In the genomic region with DNA sequence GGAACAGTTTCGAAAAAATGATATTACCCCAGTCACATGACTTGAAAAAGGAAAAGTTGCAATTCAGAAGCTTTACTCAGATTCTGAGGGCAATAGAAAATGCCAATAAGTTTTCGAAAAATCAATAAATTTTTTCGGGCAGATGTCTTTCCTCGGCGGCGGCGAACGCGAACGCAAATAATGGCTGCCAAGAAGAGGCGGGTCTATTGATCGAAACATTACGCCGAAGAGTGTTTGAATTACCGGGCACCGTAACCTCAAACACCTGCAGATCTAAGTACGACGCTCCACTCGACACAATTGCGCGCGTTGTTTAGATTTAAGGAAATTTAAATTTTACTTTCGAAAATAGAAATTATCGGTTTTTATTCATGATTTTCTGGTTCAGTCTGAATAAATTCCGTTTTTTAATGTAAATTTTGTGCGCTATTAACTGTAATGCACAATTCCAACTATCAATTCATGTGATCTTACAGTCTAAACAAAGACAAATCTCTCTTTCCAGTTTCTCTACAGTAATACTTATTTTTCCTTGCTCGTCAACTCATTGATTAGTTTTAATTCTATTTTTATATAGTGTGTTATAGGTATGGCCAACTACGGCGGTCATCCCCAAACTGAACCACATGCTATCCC, we compare ENCODE assay signal across 2 worm cellular contexts.
TF ChIP-seq lines count a peak whose summit lies in the region.

prp-8 (plus strand) TSS at position 586 of the 636 bp plus-strand sequence.

TF ChIP-seq in whole organism, L1 larva, 84 proteins besides CTCF, POLR2A, EP300 and RAD21 (continued from another document):
- TF ChIP-seq pag-3 (tag; optimal IDR thresholded peaks at IDR 0.05; lab: Kevin White, UChicago; ENCODE audit: borderline replicate concordance, insufficient read depth) (peak; percentile 62), ces-1 (GFP tag; optimal IDR thresholded peaks at IDR 0.05; lab: Kevin White, UChicago) (no peak), isw-1 (GFP tag; IDR thresholded peaks at IDR 0.05; lab: Robert Waterston, UW) (peak; percentile 89), nhr-11 (tag; optimal IDR thresholded peaks at IDR 0.05; lab: Kevin White, UChicago) (no peak), sptf-1 (tag; optimal IDR thresholded peaks at IDR 0.05; lab: Kevin White, UChicago) (no peak), jun-1 (tag; optimal IDR thresholded peaks at IDR 0.05; lab: Kevin White, UChicago) (peak; percentile 79), vab-15 (tag; optimal IDR thresholded peaks at IDR 0.05; lab: Kevin White, UChicago) (peak; percentile 95), nhr-20 (tag; optimal IDR thresholded peaks at IDR 0.05; lab: Kevin White, UChicago) (peak; percentile 90), elt-2 (tag; optimal IDR thresholded peaks at IDR 0.05; lab: Kevin White, UChicago) (peak; percentile 33), nhr-84 (tag; optimal IDR thresholded peaks at IDR 0.05; lab: Kevin White, UChicago) (no peak), aly-2 (tag; optimal IDR thresholded peaks at IDR 0.05; lab: Kevin White, UChicago) (peak; percentile 42), xbp-1 (tag; optimal IDR thresholded peaks at IDR 0.05; lab: Kevin White, UChicago) (peak; percentile 88), fkh-10 (GFP tag; optimal IDR thresholded peaks at IDR 0.05; lab: Kevin White, UChicago) (peak; percentile 44), efl-3 (GFP tag; optimal IDR thresholded peaks at IDR 0.05; lab: Kevin White, UChicago) (no peak), hlh-17 (GFP tag; optimal IDR thresholded peaks at IDR 0.05; lab: Kevin White, UChicago; ENCODE audit: borderline replicate concordance) (no peak), unc-62 (GFP tag; optimal IDR thresholded peaks at IDR 0.05; lab: Kevin White, UChicago) (no peak), C04F5.9 (tag; optimal IDR thresholded peaks at IDR 0.05; lab: Kevin White, UChicago) (peak; percentile 35), nhr-77 (tag; optimal IDR thresholded peaks at IDR 0.05; lab: Kevin White, UChicago) (peak; percentile 85), mdl-1 (tag; optimal IDR thresholded peaks at IDR 0.05; lab: Kevin White, UChicago) (peak in 1 of 2 experiments; percentile 87), C34B4.2 (tag; optimal IDR thresholded peaks at IDR 0.05; lab: Kevin White, UChicago) (no peak), tbx-2 (tag; optimal IDR thresholded peaks at IDR 0.05; lab: Kevin White, UChicago) (peak; percentile 88), skn-1 (tag; optimal IDR thresholded peaks at IDR 0.05; lab: Kevin White, UChicago) (peak; percentile 94), ceh-90 (tag; optimal IDR thresholded peaks at IDR 0.05; lab: Kevin White, UChicago) (no peak), unc-30 (tag; optimal IDR thresholded peaks at IDR 0.05; lab: Kevin White, UChicago) (no peak), nhr-76 (tag; optimal IDR thresholded peaks at IDR 0.05; lab: Kevin White, UChicago) (peak; percentile 13), Y116A8C.19 (tag; optimal IDR thresholded peaks at IDR 0.05; lab: Kevin White, UChicago; ENCODE audit: borderline replicate concordance) (no peak), pax-3 (tag; optimal IDR thresholded peaks at IDR 0.05; lab: Kevin White, UChicago) (peak; percentile 71), pqm-1 (tag; optimal IDR thresholded peaks at IDR 0.05; lab: Kevin White, UChicago) (no peak), lin-35 (GFP tag; optimal IDR thresholded peaks at IDR 0.05; lab: Kevin White, UChicago) (peak; percentile 95)

TF ChIP-seq in whole organism, young adult, 124 proteins besides CTCF, POLR2A, EP300 and RAD21 (continued from another document):
- TF ChIP-seq B0035.1 (tag; optimal IDR thresholded peaks at IDR 0.05; lab: Kevin White, UChicago) (no peak), hrde-1 (tag; optimal IDR thresholded peaks at IDR 0.05; lab: Kevin White, UChicago; ENCODE audit: borderline replicate concordance) (no peak), atf-7 (tag; optimal IDR thresholded peaks at IDR 0.05; lab: Kevin White, UChicago) (no peak), nfyb-1 (GFP tag; IDR thresholded peaks at IDR 0.05; lab: Robert Waterston, UW) (peak; percentile 88), nhr-27 (tag; optimal IDR thresholded peaks at IDR 0.05; lab: Kevin White, UChicago) (no peak), let-607 (tag; optimal IDR thresholded peaks at IDR 0.05; lab: Kevin White, UChicago) (peak; percentile 20 to 30), efl-1 (GFP tag; optimal IDR thresholded peaks at IDR 0.05; lab: Kevin White, UChicago) (peak; percentile 74), ceh-58 (GFP tag; IDR thresholded peaks at IDR 0.05; lab: Robert Waterston, UW) (no peak), him-1 (tag; optimal IDR thresholded peaks at IDR 0.05; lab: Kevin White, UChicago) (no peak), ama-1 (optimal IDR thresholded peaks at IDR 0.05; lab: Kevin White, UChicago) (no peak), ama-1 (GFP tag; optimal IDR thresholded peaks at IDR 0.05; lab: Kevin White, UChicago) (no peak), nhr-90 (tag; optimal IDR thresholded peaks at IDR 0.05; lab: Kevin White, UChicago) (no peak), snpc-1.3 (tag; optimal IDR thresholded peaks at IDR 0.05; lab: Kevin White, UChicago; ENCODE audit: insufficient read depth) (peak; percentile 3), ztf-28 (GFP tag; IDR thresholded peaks at IDR 0.05; lab: Robert Waterston, UW) (no peak), ceh-27 (GFP tag; optimal IDR thresholded peaks at IDR 0.05; lab: Kevin White, UChicago) (peak; percentile 91), F57C9.4 (tag; optimal IDR thresholded peaks at IDR 0.05; lab: Kevin White, UChicago) (no peak), ceh-91 (GFP tag; IDR thresholded peaks at IDR 0.05; lab: Robert Waterston, UW) (peak; percentile 56), nhr-80 (tag; optimal IDR thresholded peaks at IDR 0.05; lab: Kevin White, UChicago) (peak; percentile 50), sdz-38 (tag; optimal IDR thresholded peaks at IDR 0.05; lab: Kevin White, UChicago) (no peak), dpff-1 (tag; optimal IDR thresholded peaks at IDR 0.05; lab: Kevin White, UChicago) (no peak), lsy-27 (tag; optimal IDR thresholded peaks at IDR 0.05; lab: Kevin White, UChicago; ENCODE audit: borderline replicate concordance, insufficient read depth) (no peak), madf-8 (GFP tag; conservative IDR thresholded peaks at IDR 0.05; lab: Robert Waterston, UW) (peak; percentile 30), F39B2.1 (GFP tag; IDR thresholded peaks at IDR 0.05; lab: Robert Waterston, UW) (no peak), athp-1 (tag; optimal IDR thresholded peaks at IDR 0.05; lab: Kevin White, UChicago) (peak; percentile 71), zfh-2 (GFP tag; conservative IDR thresholded peaks at IDR 0.05; lab: Robert Waterston, UW) (no peak; the same call in 1 of the 2 replicates), lir-1 (GFP tag; conservative IDR thresholded peaks at IDR 0.05; lab: Robert Waterston, UW) (peak; percentile 67; the same call in 1 of the 2 replicates), Y53G8AR.9 (GFP tag; conservative IDR thresholded peaks at IDR 0.05; lab: Robert Waterston, UW) (0 out of 2 replicates have a peak, but pooled peaks have one; percentile 46), F49E8.2 (tag; optimal IDR thresholded peaks at IDR 0.05; lab: Kevin White, UChicago; ENCODE audit: insufficient read depth) (no peak), snpc-1.1 (tag; optimal IDR thresholded peaks at IDR 0.05; lab: Kevin White, UChicago; ENCODE audit: insufficient read depth) (no peak), repo-1 (tag; optimal IDR thresholded peaks at IDR 0.05; lab: Kevin White, UChicago) (no peak), F10E7.11 (tag; optimal IDR thresholded peaks at IDR 0.05; lab: Kevin White, UChicago) (no peak), D2030.7 (GFP tag; IDR thresholded peaks at IDR 0.05; lab: Robert Waterston, UW) (peak; percentile 46), snpc-3.4 (tag; optimal IDR thresholded peaks at IDR 0.05; lab: Kevin White, UChicago) (peak; percentile 18)
TF ChIP-seq in whole organism, young adult: peak in this region for 47.
